Worm (Caenorhabditis elegans) whole organism, mixed stage, embryonic: ENCODE results near the gene arr-1.

Experiments
- M03D4.4 ChIP-seq: sonication (generic microtip); optimal IDR thresholded peaks from 2 replicates; lab custom pipeline; 2017; ENCODE audit warnings: mild to moderate bottlenecking, missing genetic modification characterization, missing compliant biosample characterization
- bed-3 ChIP-seq: fragments of 200-800 bp; sonication (Bioruptor generic); optimal IDR thresholded peaks from 3 replicates; lab custom pipeline; 2018; ENCODE audit warnings: mild to moderate bottlenecking, missing genetic modification characterization, moderate library complexity, missing compliant biosample characterization
- blmp-1 ChIP-seq: fragments of 150-350 bp; optimal IDR thresholded peaks from 2 replicates; lab custom pipeline; 2014; ENCODE audit warnings: missing biosample characterization, missing genetic modification characterization
- ceh-39 ChIP-seq: fragments of 150-350 bp; optimal IDR thresholded peaks from 2 replicates; lab custom pipeline; 2014; ENCODE audit warnings: missing biosample characterization, missing genetic modification characterization
- ceh-43 ChIP-seq: fragments of 200-800 bp; sonication (Bioruptor generic); optimal IDR thresholded peaks from 2 replicates; lab custom pipeline; 2018; ENCODE audit warnings: mild to moderate bottlenecking, missing genetic modification characterization, moderate library complexity, missing compliant biosample characterization
- ceh-83 ChIP-seq: fragments of 200-800 bp; sonication (Bioruptor generic); optimal IDR thresholded peaks from 2 replicates; lab custom pipeline; 2018; ENCODE audit warnings: mild to moderate bottlenecking, missing genetic modification characterization, missing compliant biosample characterization
- ces-1 ChIP-seq: fragments of 150-350 bp; optimal IDR thresholded peaks from 2 replicates; lab custom pipeline; 2014; ENCODE audit warnings: missing biosample characterization, missing genetic modification reagents, missing genetic modification characterization
- cnd-1 ChIP-seq: fragments of 200-800 bp; sonication (Bioruptor generic); optimal IDR thresholded peaks from 2 replicates; lab custom pipeline; 2018; ENCODE audit warnings: mild to moderate bottlenecking, missing genetic modification characterization, missing compliant biosample characterization
- drap-1 ChIP-seq: fragments of 200-800 bp; sonication (Bioruptor generic); optimal IDR thresholded peaks from 3 replicates; lab custom pipeline; 2018; ENCODE audit warnings: mild to moderate bottlenecking, missing genetic modification characterization, missing compliant biosample characterization
- elt-1 ChIP-seq: sonication (generic microtip); optimal IDR thresholded peaks from 2 replicates; lab custom pipeline; 2017; ENCODE audit warnings: missing genetic modification characterization, mild to moderate bottlenecking, missing compliant biosample characterization, antibody characterized with exemption, moderate library complexity, borderline replicate concordance; ENCODE audit not compliant: insufficient read depth
- elt-3 ChIP-seq: fragments of 150-350 bp; optimal IDR thresholded peaks from 2 replicates; lab custom pipeline; 2014; ENCODE audit warnings: missing biosample characterization, missing genetic modification characterization
- flh-1 ChIP-seq: fragments of 200-800 bp; sonication (Bioruptor generic); optimal IDR thresholded peaks from 2 replicates; lab custom pipeline; 2018; ENCODE audit warnings: mild to moderate bottlenecking, missing genetic modification characterization, moderate library complexity, missing compliant biosample characterization
- ham-2 ChIP-seq: fragments of 200-800 bp; sonication (Bioruptor generic); optimal IDR thresholded peaks from 2 replicates; lab custom pipeline; 2018; ENCODE audit warnings: mild to moderate bottlenecking, missing genetic modification characterization, missing compliant biosample characterization
- hlh-1 ChIP-seq: fragments of 150-350 bp; optimal IDR thresholded peaks from 2 replicates; lab custom pipeline; 2014; ENCODE audit warnings: missing biosample characterization, missing genetic modification reagents, missing genetic modification characterization
- lin-13 ChIP-seq: fragments of 150-350 bp; optimal IDR thresholded peaks from 2 replicates; lab custom pipeline; 2014; ENCODE audit warnings: missing biosample characterization, missing genetic modification characterization
- lin-32 ChIP-seq: fragments of 200-800 bp; sonication (Bioruptor generic); optimal IDR thresholded peaks from 2 replicates; lab custom pipeline; 2018; ENCODE audit warnings: mild to moderate bottlenecking, missing genetic modification characterization, missing compliant biosample characterization
- lsy-2 ChIP-seq: fragments of 150-350 bp; optimal IDR thresholded peaks from 2 replicates; lab custom pipeline; 2014; ENCODE audit warnings: missing biosample characterization, missing genetic modification characterization
- mab-5 ChIP-seq: fragments of 150-350 bp; optimal IDR thresholded peaks from 2 replicates; lab custom pipeline; 2014; ENCODE audit warnings: missing biosample characterization, missing genetic modification characterization
- mep-1 ChIP-seq: fragments of 150-350 bp; optimal IDR thresholded peaks from 2 replicates; lab custom pipeline; 2017; ENCODE audit warnings: missing biosample characterization, missing genetic modification reagents, missing genetic modification characterization, inconsistent platforms
- mls-2 ChIP-seq: sonication (generic microtip); optimal IDR thresholded peaks from 2 replicates; lab custom pipeline; 2016; ENCODE audit warnings: mild to moderate bottlenecking, missing genetic modification characterization, moderate library complexity, missing compliant biosample characterization
- nhr-12 ChIP-seq: fragments of 150-350 bp; optimal IDR thresholded peaks from 2 replicates; lab custom pipeline; 2014; ENCODE audit warnings: missing biosample characterization, missing genetic modification characterization
- nhr-2 ChIP-seq: fragments of 150-350 bp; optimal IDR thresholded peaks from 2 replicates; lab custom pipeline; 2014; ENCODE audit warnings: missing biosample characterization, missing genetic modification characterization
- nhr-28 ChIP-seq: fragments of 150-350 bp; optimal IDR thresholded peaks from 2 replicates; lab custom pipeline; 2014; ENCODE audit warnings: missing biosample characterization, missing genetic modification characterization
- nhr-76 ChIP-seq: sonication (generic microtip); optimal IDR thresholded peaks from 2 replicates; lab custom pipeline; 2017; ENCODE audit warnings: missing biosample characterization, missing genetic modification characterization
- pha-4 ChIP-seq: fragments of 150-350 bp; optimal IDR thresholded peaks from 2 replicates; lab custom pipeline; 2018; ENCODE audit warnings: missing biosample characterization, missing genetic modification reagents, missing genetic modification characterization
- snpc-4 ChIP-seq: fragments of 150-350 bp; optimal IDR thresholded peaks from 2 replicates; lab custom pipeline; 2014; ENCODE audit warnings: missing biosample characterization, missing genetic modification characterization
- sptf-1 ChIP-seq: sonication (generic microtip); optimal IDR thresholded peaks from 2 replicates; lab custom pipeline; 2017; ENCODE audit warnings: mild to moderate bottlenecking, missing genetic modification characterization, moderate library complexity, missing compliant biosample characterization
- unc-120 ChIP-seq: sonication (generic microtip); optimal IDR thresholded peaks from 2 replicates; lab custom pipeline; 2017; ENCODE audit warnings: missing genetic modification characterization, missing compliant biosample characterization; ENCODE audit not compliant: poor library complexity, severe bottlenecking
- unc-39 ChIP-seq: fragments of 150-350 bp; optimal IDR thresholded peaks from 2 replicates; lab custom pipeline; 2014; ENCODE audit warnings: missing biosample characterization, missing genetic modification characterization
- unc-62 ChIP-seq: fragments of 150-350 bp; optimal IDR thresholded peaks from 2 replicates; lab custom pipeline; 2014; ENCODE audit warnings: missing biosample characterization, missing genetic modification reagents, missing genetic modification characterization
- zip-8 ChIP-seq: fragments of 150-350 bp; optimal IDR thresholded peaks from 2 replicates; lab custom pipeline; 2014; ENCODE audit warnings: missing biosample characterization, missing genetic modification characterization
- ztf-11 ChIP-seq: fragments of 150-350 bp; optimal IDR thresholded peaks from 2 replicates; lab custom pipeline; 2014; ENCODE audit warnings: missing biosample characterization, missing genetic modification characterization

The arr-1 gene

ce11 chrX:915510-915909 lies 35.1 kb upstream of the arr-1 start, which contains the start of gene sel-12:
TSS of gene sel-12 (plus strand) at chrX:915867.
- no peak for TF ChIP-seq elt-3 (tag; lab: Kevin White, UChicago)
- peak; percentile 62 for TF ChIP-seq ces-1 (GFP tag; lab: Kevin White, UChicago)
- no peak for TF ChIP-seq drap-1
- TF ChIP-seq nhr-28 (tag; lab: Kevin White, UChicago): no peak
- no peak for TF ChIP-seq nhr-76
- no peak for TF ChIP-seq cnd-1
- TF ChIP-seq ztf-11 (tag; lab: Kevin White, UChicago): no peak
- peak; percentile 41 for TF ChIP-seq unc-120 (tag; lab: Kevin White, UChicago)
- TF ChIP-seq nhr-2: no peak
- peak; percentile 72 for TF ChIP-seq ceh-39 (tag; lab: Kevin White, UChicago)
- TF ChIP-seq ceh-83: no peak
- no peak for TF ChIP-seq blmp-1 (tag; lab: Kevin White, UChicago)
- TF ChIP-seq ceh-43: no peak
- TF ChIP-seq unc-62 (GFP tag; lab: Kevin White, UChicago): no peak
- no peak for TF ChIP-seq snpc-4
- TF ChIP-seq zip-8: no peak
- no peak for TF ChIP-seq mab-5 (tag; lab: Kevin White, UChicago)
- TF ChIP-seq unc-39 (tag; lab: Kevin White, UChicago): no peak
- TF ChIP-seq ham-2 (GFP tag; lab: Kevin White, UChicago): no peak
- no peak for TF ChIP-seq mls-2 (tag; lab: Kevin White, UChicago)
- TF ChIP-seq nhr-12 (tag; lab: Kevin White, UChicago): no peak
- TF ChIP-seq lin-32 (GFP tag; lab: Kevin White, UChicago): peak; percentile 9
- TF ChIP-seq bed-3 (GFP tag; lab: Kevin White, UChicago): no peak

DNA sequence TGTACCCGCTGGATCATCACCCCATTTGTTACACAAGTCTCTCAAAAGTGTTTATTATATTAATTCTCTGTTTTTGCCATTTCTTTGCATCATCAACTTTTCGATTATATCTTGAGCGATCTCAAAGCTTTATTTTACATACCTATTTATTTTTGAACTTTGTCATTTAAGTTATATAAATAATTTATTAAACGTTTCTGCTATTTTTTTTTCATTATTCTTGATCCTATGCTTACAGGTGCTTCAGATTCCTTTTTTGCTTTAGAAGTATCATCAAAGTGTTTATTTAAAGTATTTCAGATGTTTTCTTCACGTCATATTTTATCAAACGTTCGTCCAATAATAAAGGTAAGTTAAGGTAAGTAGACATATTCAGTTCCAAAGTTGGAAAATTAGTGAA lies 32.5 kb upstream of the arr-1 start, which contains the start of gene F35H12.5:
F35H12.5 (plus strand) TSS at position 301 of the 400 bp plus-strand sequence.
- TF ChIP-seq ceh-43: no peak
- no peak for TF ChIP-seq nhr-2
- no peak for TF ChIP-seq unc-39 (tag; lab: Kevin White, UChicago)
- TF ChIP-seq blmp-1 (tag; lab: Kevin White, UChicago): no peak
- no peak for TF ChIP-seq mep-1 (tag; lab: Kevin White, UChicago)
- no peak for TF ChIP-seq pha-4 (tag; lab: Kevin White, UChicago)
- TF ChIP-seq M03D4.4 (tag; lab: Kevin White, UChicago): no peak
- TF ChIP-seq sptf-1 (tag; lab: Kevin White, UChicago): no peak
- TF ChIP-seq bed-3 (GFP tag; lab: Kevin White, UChicago): no peak
- no peak for TF ChIP-seq ham-2 (GFP tag; lab: Kevin White, UChicago)
- TF ChIP-seq ceh-39 (tag; lab: Kevin White, UChicago): no peak
- no peak for TF ChIP-seq nhr-76
- TF ChIP-seq snpc-4: no peak
- TF ChIP-seq ceh-83: no peak
- no peak for TF ChIP-seq unc-62 (GFP tag; lab: Kevin White, UChicago)
- TF ChIP-seq unc-120 (tag; lab: Kevin White, UChicago): no peak
- no peak for TF ChIP-seq ztf-11 (tag; lab: Kevin White, UChicago)
- TF ChIP-seq lin-13: no peak
- no peak for TF ChIP-seq zip-8

DNA sequence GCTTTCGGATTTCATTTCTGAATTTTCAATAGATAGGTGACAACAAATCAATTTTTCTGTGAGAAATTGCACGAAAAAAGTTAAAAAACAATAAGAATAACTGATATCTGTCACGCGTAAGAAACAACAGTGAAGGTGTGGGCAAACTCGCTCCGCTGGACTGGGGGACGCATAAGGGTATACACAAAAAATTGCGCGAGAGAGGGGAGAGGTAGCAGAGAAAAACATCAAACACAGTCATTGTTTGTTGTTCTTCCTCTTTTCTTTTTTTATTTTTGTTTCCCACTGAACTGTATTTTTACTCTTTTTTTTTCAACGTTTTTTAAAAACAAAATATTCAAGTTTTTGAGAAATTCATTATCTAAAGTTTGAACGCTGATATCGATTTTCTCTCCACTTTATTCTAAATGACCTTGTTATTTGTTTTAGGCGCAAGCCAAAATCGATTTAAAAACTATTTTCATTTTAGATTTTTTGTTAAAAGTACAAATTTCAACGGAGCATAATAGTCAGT lies 26.0 kb upstream of the arr-1 start, which contains the start of the genes pifk-1 and tbc-11:
pifk-1 (minus strand) TSS at position 17 of the 514 bp plus-strand sequence.
tbc-11 (plus strand) TSS at position 464 of the 514 bp plus-strand sequence.
- TF ChIP-seq bed-3 (GFP tag; lab: Kevin White, UChicago) (no peak), cnd-1 (no peak), nhr-2 (no peak), mep-1 (tag; lab: Kevin White, UChicago) (peak; percentile 70), lin-13 (no peak), drap-1 (no peak), elt-1 (tag; lab: Kevin White, UChicago) (no peak), zip-8 (no peak), mab-5 (tag; lab: Kevin White, UChicago) (no peak), hlh-1 (tag; lab: Kevin White, UChicago) (no peak), unc-120 (tag; lab: Kevin White, UChicago) (peak; percentile 26), ham-2 (GFP tag; lab: Kevin White, UChicago) (no peak), pha-4 (tag; lab: Kevin White, UChicago) (peak; percentile 12), sptf-1 (tag; lab: Kevin White, UChicago) (no peak), flh-1 (GFP tag; lab: Kevin White, UChicago) (no peak), elt-3 (tag; lab: Kevin White, UChicago) (no peak), blmp-1 (tag; lab: Kevin White, UChicago) (no peak), lsy-2 (tag; lab: Kevin White, UChicago) (no peak), unc-62 (GFP tag; lab: Kevin White, UChicago) (no peak)
